Worm (Caenorhabditis elegans) whole organism, young adult: ENCODE measurements around the gene ZK632.2.
"Not testable (repeated sequence)": the region's sequence is repeated elsewhere in the genome, so short reads cannot be mapped to it uniquely, and the experiment has no call there.

Experiments used
- B0261.1 ChIP-seq: sonication (generic microtip); optimal IDR thresholded peaks from 2 replicates; lab custom pipeline; 2016; ENCODE audit warnings: mild to moderate bottlenecking, missing genetic modification characterization, moderate library complexity, missing compliant biosample characterization
- Y79H2A.3 ChIP-seq: fragments of 200-800 bp; sonication (Bioruptor generic); conservative IDR thresholded peaks from 2 replicates; pipeline ENCODE4 v1.3.6; 2022; ENCODE audit warnings: missing genetic modification reagents, missing genetic modification characterization, missing compliant biosample characterization
- Y95B8A.8 ChIP-seq: fragments of 200-800 bp; sonication (Bioruptor generic); IDR thresholded peaks from 2 replicates; pipeline ENCODE4 v1.3.6; 2022; ENCODE audit warnings: missing genetic modification reagents, missing genetic modification characterization, missing compliant biosample characterization
- attf-3 ChIP-seq: fragments of 200-800 bp; sonication (Bioruptor generic); conservative IDR thresholded peaks from 2 replicates; pipeline ENCODE4 v1.3.6; 2022; ENCODE audit warnings: missing genetic modification reagents, missing genetic modification characterization, missing compliant biosample characterization
- dox-1 ChIP-seq: fragments of 200-800 bp; sonication (Bioruptor generic); IDR thresholded peaks from 2 replicates; pipeline ENCODE4 v1.3.6; 2022; ENCODE audit warnings: missing genetic modification reagents, missing genetic modification characterization, missing compliant biosample characterization
- egrh-3 ChIP-seq: fragments of 200-800 bp; sonication (Bioruptor generic); IDR thresholded peaks from 2 replicates; pipeline ENCODE4 v1.3.6; 2022; ENCODE audit warnings: missing genetic modification reagents, missing genetic modification characterization, missing compliant biosample characterization
- ekl-4 ChIP-seq: fragments of 200-800 bp; sonication (Bioruptor generic); IDR thresholded peaks from 2 replicates; pipeline ENCODE4 v1.3.6; 2022; ENCODE audit warnings: missing genetic modification reagents, missing genetic modification characterization, missing compliant biosample characterization
- ets-4 ChIP-seq: fragments of 200-800 bp; sonication (Bioruptor generic); optimal IDR thresholded peaks from 2 replicates; lab custom pipeline; 2018; ENCODE audit warnings: mild to moderate bottlenecking, missing genetic modification characterization, missing compliant biosample characterization
- hmg-1.2 ChIP-seq: fragments of 200-800 bp; sonication (Bioruptor generic); IDR thresholded peaks from 2 replicates; pipeline ENCODE4 v1.3.6; 2022; ENCODE audit warnings: missing genetic modification reagents, missing genetic modification characterization, missing compliant biosample characterization
- hmg-20 ChIP-seq: fragments of 200-800 bp; sonication (Bioruptor generic); IDR thresholded peaks from 2 replicates; pipeline ENCODE4 v1.3.6; 2022; ENCODE audit warnings: missing genetic modification reagents, missing genetic modification characterization, missing compliant biosample characterization
- let-526 ChIP-seq: fragments of 200-800 bp; sonication (Bioruptor generic); IDR thresholded peaks from 2 replicates; pipeline ENCODE4 v1.3.6; 2022; ENCODE audit warnings: missing genetic modification reagents, missing genetic modification characterization, missing compliant biosample characterization
- lin-26 ChIP-seq: fragments of 200-800 bp; sonication (Bioruptor generic); IDR thresholded peaks from 2 replicates; pipeline ENCODE4 v1.3.6; 2022; ENCODE audit warnings: missing genetic modification reagents, missing genetic modification characterization, missing compliant biosample characterization
- madf-3 ChIP-seq: fragments of 200-800 bp; sonication (Bioruptor generic); IDR thresholded peaks from 2 replicates; pipeline ENCODE4 v1.3.6; 2022; ENCODE audit warnings: missing genetic modification reagents, missing genetic modification characterization, missing compliant biosample characterization
- madf-6 ChIP-seq: fragments of 200-800 bp; sonication (Bioruptor generic); IDR thresholded peaks from 2 replicates; pipeline ENCODE4 v1.3.6; 2022; ENCODE audit warnings: missing genetic modification reagents, missing genetic modification characterization, missing compliant biosample characterization
- madf-8 ChIP-seq: fragments of 200-800 bp; sonication (Bioruptor generic); conservative IDR thresholded peaks from 2 replicates; pipeline ENCODE4 v1.3.6; 2022; ENCODE audit warnings: missing genetic modification reagents, missing genetic modification characterization, missing compliant biosample characterization
- mcd-1 ChIP-seq: fragments of 200-800 bp; sonication (Bioruptor generic); IDR thresholded peaks from 2 replicates; pipeline ENCODE4 v1.3.6; 2022; ENCODE audit warnings: missing genetic modification reagents, missing genetic modification characterization, missing compliant biosample characterization
- nfyb-1 ChIP-seq: fragments of 200-800 bp; sonication (Bioruptor generic); IDR thresholded peaks from 2 replicates; pipeline ENCODE4 v1.3.6; 2022; ENCODE audit warnings: missing genetic modification reagents, missing genetic modification characterization, missing compliant biosample characterization
- nhr-80 ChIP-seq: sonication (generic microtip); optimal IDR thresholded peaks from 2 replicates; lab custom pipeline; 2016; ENCODE audit warnings: missing genetic modification characterization, missing compliant biosample characterization
- pbrm-1 ChIP-seq: fragments of 200-800 bp; sonication (Bioruptor generic); IDR thresholded peaks from 2 replicates; pipeline ENCODE4 v1.3.6; 2022; ENCODE audit warnings: missing genetic modification reagents, missing genetic modification characterization, missing compliant biosample characterization
- rpc-1 ChIP-seq, 2 experiments: fragments of 150-350 bp in 1 of 2; sonication (generic microtip) in 1 of 2; optimal IDR thresholded peaks; 2 replicates each; lab custom pipeline; 2014 to 2018; ENCODE audit warnings: missing biosample characterization in 1 of 2, missing genetic modification characterization in 1 of 2, missing genetic modification reagents in 1 of 2, missing genotype in 1 of 2
- sptf-2 ChIP-seq: fragments of 200-800 bp; sonication (Bioruptor generic); optimal IDR thresholded peaks from 2 replicates; lab custom pipeline; 2018; ENCODE audit warnings: mild to moderate bottlenecking, missing genetic modification characterization, missing compliant biosample characterization
- tbp1 ChIP-seq: fragments of 200-800 bp; sonication (Bioruptor generic); optimal IDR thresholded peaks from 2 replicates; lab custom pipeline; 2018; ENCODE audit warnings: mild to moderate bottlenecking, missing genetic modification characterization, missing compliant biosample characterization
- ztf-28 ChIP-seq: fragments of 200-800 bp; sonication (Bioruptor generic); IDR thresholded peaks from 2 replicates; pipeline ENCODE4 v1.3.6; 2022; ENCODE audit warnings: missing genetic modification reagents, missing genetic modification characterization, missing compliant biosample characterization

The ZK632.2 gene

ce11 chrIII:9849111-9849510 is 50.2 kb downstream of the ZK632.2 start:
- peak; percentile 74 for TF ChIP-seq mcd-1
- 0 out of 2 replicates have a peak, but pooled peaks have one; percentile 53 for TF ChIP-seq ztf-28 (GFP tag; lab: Robert Waterston, UW)
- TF ChIP-seq ekl-4 (GFP tag; lab: Robert Waterston, UW): peak; percentile 21; the same call in 1 of the 2 replicates
- TF ChIP-seq B0261.1 (tag; lab: Kevin White, UChicago): peak; percentile 43
- 0 out of 2 replicates have a peak, but pooled peaks have one; percentile 57 for TF ChIP-seq madf-3 (GFP tag; lab: Robert Waterston, UW)
- peak; percentile 29; the same call in 1 of the 2 replicates for TF ChIP-seq madf-8 (GFP tag; lab: Robert Waterston, UW)
- TF ChIP-seq pbrm-1 (GFP tag; lab: Robert Waterston, UW): 0 out of 2 replicates have a peak, but pooled peaks have one; percentile 42
- not testable (repeated sequence) for TF ChIP-seq rpc-1 (optimal IDR thresholded peaks at IDR 0.05; lab: Kevin White, UChicago)
- peak; percentile 49 for TF ChIP-seq rpc-1 (tag; optimal IDR thresholded peaks at IDR 0.05; lab: Kevin White, UChicago)
- TF ChIP-seq madf-6 (GFP tag; lab: Robert Waterston, UW): peak; percentile 59
- peak; percentile 73; the same call in 1 of the 2 replicates for TF ChIP-seq lin-26
- peak; percentile 73 for TF ChIP-seq tbp1
- TF ChIP-seq Y79H2A.3 (GFP tag; lab: Robert Waterston, UW): peak; percentile 64; the same call in 1 of the 2 replicates
- peak; percentile 39 for TF ChIP-seq hmg-1.2 (GFP tag; lab: Robert Waterston, UW)
- 0 out of 2 replicates have a peak, but pooled peaks have one; percentile 14 for TF ChIP-seq egrh-3 (GFP tag; lab: Robert Waterston, UW)

- peak; percentile 62 for TF ChIP-seq nhr-80
- TF ChIP-seq sptf-2 (GFP tag; lab: Kevin White, UChicago): no peak
- TF ChIP-seq, all 124 proteins: peak for 1
Measured at ce11 chrIII:9849950-9850349, 51.0 kb downstream of the ZK632.2 start.

- TF ChIP-seq nhr-80 (peak; percentile 47), attf-3 (GFP tag; lab: Robert Waterston, UW) (no peak)
Measured at ce11 chrIII:9850877-9851276, 52.0 kb downstream of the ZK632.2 start.

- no peak for TF ChIP-seq ets-4 (GFP tag; lab: Kevin White, UChicago)
- TF ChIP-seq let-526 (GFP tag; lab: Robert Waterston, UW): no peak
- 0 out of 2 replicates have a peak, but pooled peaks have one; percentile 5 for TF ChIP-seq dox-1 (GFP tag; lab: Robert Waterston, UW)
- no peak for TF ChIP-seq Y95B8A.8
- TF ChIP-seq hmg-20: no peak
- TF ChIP-seq nfyb-1: no peak
Measured at ce11 chrIII:9851547-9851946, 52.6 kb downstream of the ZK632.2 start, which contains the start of gene K11H3.3. Gene K11H3.3, plus strand, starts transcription at chrIII:9851854.
